Fruit fly (Drosophila melanogaster): ENCODE measurements around the gene Tim17b1.

Tim17b1 gene

dm6 chr3R:5264251-5265098 is 35.5 kb upstream of the Tim17b1 start (continued):
- TF ChIP-seq fkh (GFP tag; optimal IDR thresholded peaks at IDR 0.05) (peak; percentile 56), Gug (GFP tag; IDR thresholded peaks at IDR 0.05) (no peak), Sox15 (GFP tag; optimal IDR thresholded peaks at IDR 0.05) (peak; percentile 4), Sox14 (GFP tag; optimal IDR thresholded peaks at IDR 0.05) (peak; percentile 37), CG6792 (GFP tag; optimal IDR thresholded peaks at IDR 0.05) (peak; percentile 46), Met (GFP tag; optimal IDR thresholded peaks at IDR 0.05) (peak; percentile 55), eg (GFP tag; IDR thresholded peaks at IDR 0.05) (no peak), Eip75B (GFP tag; optimal IDR thresholded peaks at IDR 0.05) (peak; percentile 43), fd85E (GFP tag; optimal IDR thresholded peaks at IDR 0.05) (no peak), CG6808 (GFP tag; optimal IDR thresholded peaks at IDR 0.05) (peak; percentile 60)

dm6 chr3R:5266282-5266681 is 33.7 kb upstream of the Tim17b1 start:
- TF ChIP-seq OdsH (GFP tag; optimal IDR thresholded peaks at IDR 0.05) (no peak), Ets21C (GFP tag; optimal IDR thresholded peaks at IDR 0.05) (no peak), CG34406 (GFP tag; optimal IDR thresholded peaks at IDR 0.05) (no peak), cyc (GFP tag; optimal IDR thresholded peaks at IDR 0.05) (no peak), acj6 (GFP tag; optimal IDR thresholded peaks at IDR 0.05) (no peak), Eip93F (GFP tag; optimal IDR thresholded peaks at IDR 0.05) (no peak), topi (GFP tag; optimal IDR thresholded peaks at IDR 0.05) (no peak), fd85E (GFP tag; optimal IDR thresholded peaks at IDR 0.05) (no peak), CG4318 (GFP tag; optimal IDR thresholded peaks at IDR 0.05) (no peak), fd59A (GFP tag; optimal IDR thresholded peaks at IDR 0.05) (no peak), vri (GFP tag; optimal IDR thresholded peaks at IDR 0.05) (no peak), CG15336 (GFP tag; IDR thresholded peaks at IDR 0.05) (no peak), Hr4 (GFP tag; optimal IDR thresholded peaks at IDR 0.05) (no peak), CG31627 (GFP tag; optimal IDR thresholded peaks at IDR 0.05) (no peak), CG8319 (GFP tag; optimal IDR thresholded peaks at IDR 0.05) (no peak)

- TF ChIP-seq Eip78C (GFP tag) (peak; percentile 43), topi (GFP tag; optimal IDR thresholded peaks at IDR 0.05) (no peak), CG8119 (GFP tag; IDR thresholded peaks at IDR 0.05) (no peak), Hr38 (GFP tag; optimal IDR thresholded peaks at IDR 0.05) (no peak), Hr39 (GFP tag; optimal IDR thresholded peaks at IDR 0.05) (no peak)
Measured at dm6 chr3R:5268495-5268894, 31.4 kb upstream of the Tim17b1 start.

dm6 chr3R:5270806-5271205 is 29.1 kb upstream of the Tim17b1 start:
- no peak for TF ChIP-seq CG32006 (GFP tag; optimal IDR thresholded peaks at IDR 0.05)
- TF ChIP-seq CG6854 (GFP tag; optimal IDR thresholded peaks at IDR 0.05), result no peak
- TF ChIP-seq dsx (GFP tag; optimal IDR thresholded peaks at IDR 0.05; ENCODE audit: poor library complexity, severe bottlenecking), result peak; percentile 54
- peak; percentile 27 for TF ChIP-seq CG3032 (tag; optimal IDR thresholded peaks at IDR 0.05)
- TF ChIP-seq Sox102F (GFP tag; optimal IDR thresholded peaks at IDR 0.05), result no peak
- TF ChIP-seq CG1621 (tag; optimal IDR thresholded peaks at IDR 0.05), result no peak
- peak; percentile 30 for TF ChIP-seq Ets96B (tag; optimal IDR thresholded peaks at IDR 0.05)
- TF ChIP-seq Smox (GFP tag; optimal IDR thresholded peaks at IDR 0.05), result no peak
- TF ChIP-seq Met (GFP tag; optimal IDR thresholded peaks at IDR 0.05), result no peak
- TF ChIP-seq Hr4 (GFP tag; optimal IDR thresholded peaks at IDR 0.05), result peak; percentile 56
- TF ChIP-seq fkh (GFP tag; optimal IDR thresholded peaks at IDR 0.05), result no peak
- TF ChIP-seq salr (GFP tag; optimal IDR thresholded peaks at IDR 0.05), result peak in 1 of 2 experiments; percentile 19
- TF ChIP-seq CG11762 (GFP tag; optimal IDR thresholded peaks at IDR 0.05; ENCODE audit: insufficient read depth), result peak; percentile 14
- no peak for TF ChIP-seq CG11902 (GFP tag; optimal IDR thresholded peaks at IDR 0.05)
- peak; percentile 44 for TF ChIP-seq pdm3 (GFP tag; optimal IDR thresholded peaks at IDR 0.05)
- no peak for TF ChIP-seq fd85E (GFP tag; optimal IDR thresholded peaks at IDR 0.05)
- TF ChIP-seq eg (GFP tag; IDR thresholded peaks at IDR 0.05), result no peak
- no peak for TF ChIP-seq dac (GFP tag; optimal IDR thresholded peaks at IDR 0.05)
- TF ChIP-seq Eip75B (GFP tag; optimal IDR thresholded peaks at IDR 0.05), result peak; percentile 44
- TF ChIP-seq CG4318 (GFP tag; optimal IDR thresholded peaks at IDR 0.05), result no peak
- TF ChIP-seq cyc (GFP tag; optimal IDR thresholded peaks at IDR 0.05), result peak; percentile 10
- TF ChIP-seq ss (GFP tag; optimal IDR thresholded peaks at IDR 0.05), result peak in 1 of 2 experiments; percentile 27
- TF ChIP-seq fd59A (GFP tag; optimal IDR thresholded peaks at IDR 0.05), result no peak
- peak; percentile 6 for TF ChIP-seq CG8319 (GFP tag; optimal IDR thresholded peaks at IDR 0.05)
- TF ChIP-seq CG9139 (GFP tag; optimal IDR thresholded peaks at IDR 0.05), result no peak
- TF ChIP-seq spab (GFP tag; optimal IDR thresholded peaks at IDR 0.05), result no peak
- no peak for TF ChIP-seq Hr39 (GFP tag; optimal IDR thresholded peaks at IDR 0.05)
